Fruit fly (Drosophila melanogaster) whole organism, embryonic: ENCODE measurements around the gene RSG7.
A peak's percentile ranks its signal among the peaks of the same experiment; 100 is the strongest.

Source experiments
- Adf1 ChIP-seq: fragments of 200-800 bp; sonication (Bioruptor generic); IDR thresholded peaks from 2 replicates; pipeline ENCODE4 v1.3.6; 2022; ENCODE audit warnings: missing biosample characterization, missing genetic modification characterization
- Atf-2 ChIP-seq: fragments of 200-800 bp; sonication (Bioruptor generic); optimal IDR thresholded peaks from 2 replicates; lab custom pipeline; 2016; ENCODE audit warnings: missing biosample characterization, missing genetic modification characterization
- B-H2 ChIP-seq: fragments of 200-800 bp; sonication (Bioruptor generic); optimal IDR thresholded peaks from 2 replicates; lab custom pipeline; 2018; ENCODE audit warnings: missing biosample characterization, mild to moderate bottlenecking, missing genetic modification characterization
- Bteb2 ChIP-seq: fragments of 200-800 bp; sonication (Bioruptor generic); optimal IDR thresholded peaks from 2 replicates; lab custom pipeline; 2016; ENCODE audit warnings: missing biosample characterization, missing genetic modification characterization
- CG10274 ChIP-seq: fragments of 200-800 bp; sonication (Bioruptor generic); optimal IDR thresholded peaks from 3 replicates; lab custom pipeline; 2017; ENCODE audit warnings: missing biosample characterization, mild to moderate bottlenecking, missing genetic modification characterization
- CG10321 ChIP-seq: fragments of 200-800 bp; sonication (Bioruptor generic); IDR thresholded peaks from 2 replicates; pipeline ENCODE4 v1.3.6; 2022; ENCODE audit warnings: missing biosample characterization, missing genetic modification characterization
- CG11560 ChIP-seq: fragments of 200-800 bp; sonication (Bioruptor generic); IDR thresholded peaks from 3 replicates; pipeline ENCODE4 v1.3.6; 2022; ENCODE audit warnings: missing biosample characterization, missing genetic modification characterization
- CG13123 ChIP-seq: fragments of 200-800 bp; sonication (Bioruptor generic); optimal IDR thresholded peaks from 2 replicates; lab custom pipeline; 2016; ENCODE audit warnings: missing biosample characterization, missing genetic modification characterization
- CG13287 ChIP-seq: fragments of 200-800 bp; sonication (Bioruptor generic); IDR thresholded peaks from 2 replicates; pipeline ENCODE4 v1.3.6; 2022; ENCODE audit warnings: missing biosample characterization, missing genetic modification characterization; ENCODE audit not compliant: partially characterized antibody
- CG18011 ChIP-seq: fragments of 200-800 bp; sonication (Bioruptor generic); optimal IDR thresholded peaks from 2 replicates; lab custom pipeline; 2017; ENCODE audit warnings: missing biosample characterization, missing genetic modification characterization, mild to moderate bottlenecking, moderate library complexity, missing genotype
- CG18619 ChIP-seq: fragments of 200-800 bp; sonication (Bioruptor generic); optimal IDR thresholded peaks from 3 replicates; lab custom pipeline; 2017; ENCODE audit warnings: missing biosample characterization, mild to moderate bottlenecking, missing genetic modification characterization
- CG2678 ChIP-seq: fragments of 200-800 bp; sonication (Bioruptor generic); optimal IDR thresholded peaks from 3 replicates; lab custom pipeline; 2019; ENCODE audit warnings: missing biosample characterization, mild to moderate bottlenecking, missing genetic modification characterization, moderate library complexity
- CG2889 ChIP-seq: fragments of 200-800 bp; sonication (Bioruptor generic); IDR thresholded peaks from 3 replicates; pipeline ENCODE4 v1.3.6; 2022; ENCODE audit warnings: missing biosample characterization, missing genetic modification characterization
- CG34224 ChIP-seq: fragments of 200-800 bp; sonication (Bioruptor generic); IDR thresholded peaks from 3 replicates; pipeline ENCODE4 v1.3.6; 2022; ENCODE audit warnings: missing biosample characterization, missing genetic modification characterization; ENCODE audit not compliant: partially characterized antibody
- CG6765 ChIP-seq: fragments of 200-800 bp; sonication (Bioruptor generic); optimal IDR thresholded peaks from 3 replicates; lab custom pipeline; 2017; ENCODE audit warnings: missing biosample characterization, mild to moderate bottlenecking, missing genetic modification characterization
- CG7372 ChIP-seq: fragments of 200-800 bp; sonication (Bioruptor generic); IDR thresholded peaks from 2 replicates; pipeline ENCODE4 v1.3.6; 2022; ENCODE audit warnings: missing biosample characterization, missing genetic modification characterization
- CG7745 ChIP-seq: fragments of 200-800 bp; sonication (Bioruptor generic); optimal IDR thresholded peaks from 2 replicates; lab custom pipeline; 2018; ENCODE audit warnings: missing biosample characterization, mild to moderate bottlenecking, missing genetic modification characterization, moderate library complexity
- CG9437 ChIP-seq: fragments of 200-800 bp; sonication (Bioruptor generic); optimal IDR thresholded peaks from 2 replicates; lab custom pipeline; 2018; ENCODE audit warnings: missing biosample characterization, mild to moderate bottlenecking, missing genetic modification characterization
- D ChIP-seq, 2 experiments: fragments of 200-800 bp in 1 of 2; fragments of >200 bp in 1 of 2; sonication (Bioruptor generic) in 1 of 2; optimal IDR thresholded peaks; 2 replicates in 1 of 2; 3 replicates in 1 of 2; lab custom pipeline; 2017; ENCODE audit warnings: mild to moderate bottlenecking in 1 of 2, missing biosample characterization in 1 of 2, missing genetic modification characterization in 1 of 2, missing genetic modification reagents in 1 of 2
- Dad ChIP-seq: fragments of 200-800 bp; sonication (Bioruptor generic); optimal IDR thresholded peaks from 3 replicates; lab custom pipeline; 2016; ENCODE audit warnings: missing biosample characterization, missing genetic modification characterization
- Dbx ChIP-seq: fragments of 200-800 bp; sonication (Bioruptor generic); IDR thresholded peaks from 3 replicates; pipeline ENCODE4 v1.3.6; 2022; ENCODE audit warnings: missing biosample characterization, missing genetic modification characterization
- E2f2 ChIP-seq: fragments of 200-800 bp; sonication (Bioruptor generic); IDR thresholded peaks from 2 replicates; pipeline ENCODE4 v1.3.6; 2022; ENCODE audit warnings: missing biosample characterization, missing genetic modification characterization
- Eip74EF ChIP-seq, 2 experiments: fragments of 200-800 bp in 1 of 2; fragments of >200 bp in 1 of 2; sonication (Bioruptor generic) in 1 of 2; optimal IDR thresholded peaks; 2 replicates each; lab custom pipeline; 2017 to 2019; ENCODE audit warnings: missing biosample characterization in 2 of 2, missing genetic modification characterization in 2 of 2, mild to moderate bottlenecking in 1 of 2, moderate library complexity in 1 of 2
- HmgD ChIP-seq: fragments of 200-800 bp; sonication (Bioruptor generic); optimal IDR thresholded peaks from 3 replicates; lab custom pipeline; 2016; ENCODE audit warnings: missing biosample characterization, missing genetic modification characterization
- Hr39 ChIP-seq: fragments of >200 bp; optimal IDR thresholded peaks from 2 replicates; lab custom pipeline; 2017
- Hr51 ChIP-seq, 2 experiments: fragments of 200-800 bp; sonication (Bioruptor generic); optimal IDR thresholded peaks; 2 replicates in 1 of 2; 3 replicates in 1 of 2; lab custom pipeline; 2016 to 2018; ENCODE audit warnings: missing biosample characterization in 2 of 2, missing genetic modification characterization in 2 of 2, mild to moderate bottlenecking in 1 of 2, moderate library complexity in 1 of 2
- Jarid2 ChIP-seq: fragments of 200-800 bp; sonication (Bioruptor generic); optimal IDR thresholded peaks from 3 replicates; lab custom pipeline; 2017; ENCODE audit warnings: mild to moderate bottlenecking, missing biosample characterization, missing genetic modification reagents, missing genetic modification characterization
- NC2α ChIP-seq: fragments of 200-800 bp; sonication (Bioruptor generic); optimal IDR thresholded peaks from 2 replicates; lab custom pipeline; 2016; ENCODE audit warnings: missing biosample characterization, missing genetic modification characterization
- cad ChIP-seq: fragments of >200 bp; optimal IDR thresholded peaks from 2 replicates; lab custom pipeline; 2017; ENCODE audit warnings: missing biosample characterization, missing genetic modification characterization
- cato ChIP-seq: fragments of 200-800 bp; sonication (Bioruptor generic); optimal IDR thresholded peaks from 2 replicates; lab custom pipeline; 2016; ENCODE audit warnings: missing biosample characterization, missing genetic modification characterization, borderline replicate concordance
- cg ChIP-seq: fragments of 200-800 bp; sonication (Bioruptor generic); optimal IDR thresholded peaks from 3 replicates; lab custom pipeline; 2019; ENCODE audit warnings: missing biosample characterization, mild to moderate bottlenecking, missing genetic modification characterization, moderate library complexity
- danr ChIP-seq: fragments of 200-800 bp; sonication (Bioruptor generic); IDR thresholded peaks from 2 replicates; pipeline ENCODE4 v1.3.6; 2022; ENCODE audit warnings: missing biosample characterization, missing genetic modification characterization
- dati ChIP-seq: fragments of 200-800 bp; sonication (Bioruptor generic); IDR thresholded peaks from 2 replicates; pipeline ENCODE4 v1.3.6; 2022; ENCODE audit warnings: missing biosample characterization, missing genetic modification characterization
- fu2 ChIP-seq: fragments of 200-800 bp; sonication (Bioruptor generic); optimal IDR thresholded peaks from 2 replicates; lab custom pipeline; 2016; ENCODE audit warnings: missing biosample characterization, missing genetic modification characterization
- gcm ChIP-seq: fragments of 200-800 bp; sonication (Bioruptor generic); optimal IDR thresholded peaks from 2 replicates; lab custom pipeline; 2019; ENCODE audit warnings: missing biosample characterization, mild to moderate bottlenecking, missing genetic modification characterization, moderate library complexity
- hkb ChIP-seq, 2 experiments: fragments of 200-800 bp in 1 of 2; fragments of >200 bp in 1 of 2; sonication (Bioruptor generic) in 1 of 2; IDR thresholded peaks in 1 of 2; optimal IDR thresholded peaks in 1 of 2; 2 replicates each; pipeline versions ENCODE4 v1.3.6 to Lab custom; 2017 to 2022; ENCODE audit warnings: missing biosample characterization in 1 of 2, missing genetic modification characterization in 1 of 2
- jumu ChIP-seq: fragments of 200-800 bp; sonication (Bioruptor generic); optimal IDR thresholded peaks from 3 replicates; lab custom pipeline; 2016; ENCODE audit warnings: missing biosample characterization, missing genetic modification characterization
- kah ChIP-seq: fragments of 200-800 bp; sonication (Bioruptor generic); optimal IDR thresholded peaks from 2 replicates; lab custom pipeline; 2018; ENCODE audit warnings: missing biosample characterization, mild to moderate bottlenecking, missing genetic modification characterization
- lbe ChIP-seq: fragments of 200-800 bp; sonication (Bioruptor generic); optimal IDR thresholded peaks from 2 replicates; lab custom pipeline; 2016; ENCODE audit warnings: missing biosample characterization, mild to moderate bottlenecking, missing genetic modification characterization
- mam ChIP-seq: fragments of 200-800 bp; sonication (Bioruptor generic); optimal IDR thresholded peaks from 3 replicates; lab custom pipeline; 2016; ENCODE audit warnings: missing biosample characterization, missing genetic modification characterization
- mirr ChIP-seq: fragments of 200-800 bp; sonication (Bioruptor generic); optimal IDR thresholded peaks from 3 replicates; lab custom pipeline; 2018; ENCODE audit warnings: missing biosample characterization, mild to moderate bottlenecking, missing genetic modification characterization
- org-1 ChIP-seq: fragments of 200-800 bp; sonication (Bioruptor generic); optimal IDR thresholded peaks from 2 replicates; lab custom pipeline; 2017; ENCODE audit warnings: missing biosample characterization, missing genetic modification characterization
- otp ChIP-seq: fragments of 200-800 bp; sonication (Bioruptor generic); IDR thresholded peaks from 3 replicates; pipeline ENCODE4, ENCODE4 v1.3.6; 2022; ENCODE audit warnings: missing biosample characterization, missing genetic modification characterization
- pita ChIP-seq: fragments of 200-800 bp; sonication (Bioruptor generic); optimal IDR thresholded peaks from 2 replicates; lab custom pipeline; 2017; ENCODE audit warnings: missing biosample characterization, mild to moderate bottlenecking, missing genetic modification characterization
- pros ChIP-seq: fragments of 200-800 bp; sonication (Bioruptor generic); optimal IDR thresholded peaks from 3 replicates; lab custom pipeline; 2019; ENCODE audit warnings: missing biosample characterization, mild to moderate bottlenecking, missing genetic modification characterization, moderate library complexity
- slp2 ChIP-seq: fragments of 200-800 bp; sonication (Bioruptor generic); optimal IDR thresholded peaks from 2 replicates; lab custom pipeline; 2016; ENCODE audit warnings: missing biosample characterization, missing genetic modification characterization
- stwl ChIP-seq: fragments of 200-800 bp; sonication (Bioruptor generic); optimal IDR thresholded peaks from 3 replicates; lab custom pipeline; 2018; ENCODE audit warnings: missing biosample characterization, mild to moderate bottlenecking, missing genetic modification characterization, moderate library complexity
- tll ChIP-seq, 2 experiments: fragments of 200-800 bp in 1 of 2; fragments of >200 bp in 1 of 2; sonication (Bioruptor generic) in 1 of 2; optimal IDR thresholded peaks; 2 replicates each; lab custom pipeline; 2017 to 2019; ENCODE audit warnings: missing biosample characterization in 2 of 2, missing genetic modification characterization in 2 of 2, mild to moderate bottlenecking in 1 of 2, moderate library complexity in 1 of 2
- z ChIP-seq: fragments of 200-800 bp; sonication (Bioruptor generic); IDR thresholded peaks from 3 replicates; pipeline ENCODE4 v1.3.6; 2022; ENCODE audit warnings: missing biosample characterization, missing genetic modification characterization

Gene RSG7

DNA sequence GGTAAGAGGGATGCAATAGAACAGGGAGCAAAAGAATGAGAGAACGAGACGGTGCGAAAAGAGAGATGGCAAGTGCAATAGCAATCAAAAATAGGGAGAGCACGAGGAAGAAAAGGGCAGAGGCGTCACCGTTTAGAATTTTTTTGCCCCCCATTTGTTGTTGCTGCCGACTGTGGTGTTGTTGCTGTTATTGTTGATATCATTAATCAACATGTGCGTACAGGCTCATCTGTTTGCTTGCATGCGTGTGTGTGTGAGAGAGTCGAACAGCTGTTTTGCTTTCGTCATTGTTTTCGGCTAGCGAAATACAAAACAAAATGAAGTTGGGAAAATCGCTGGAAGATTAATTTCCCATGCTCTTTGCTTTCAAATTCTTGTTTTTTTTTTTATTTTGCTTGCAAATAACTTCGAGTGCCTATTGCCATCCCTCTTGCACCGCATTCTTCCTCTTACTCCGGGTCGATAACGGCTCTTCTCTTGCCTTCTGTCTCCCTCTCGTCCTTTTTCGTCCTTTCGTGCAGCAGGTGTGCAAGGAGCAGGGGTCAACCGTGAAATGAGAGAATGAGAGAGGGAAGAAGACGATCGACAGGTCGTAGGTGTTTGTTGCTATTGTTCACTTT is 51.0 kb downstream of the RSG7 start (continued):
- TF ChIP-seq cg = peak; percentile 66
- no peak for TF ChIP-seq fu2 (GFP tag; lab: Kevin White, UChicago)
- no peak for TF ChIP-seq Dbx (GFP tag; lab: Robert Waterston, UW)
- TF ChIP-seq E2f2 (GFP tag; lab: Robert Waterston, UW) = no peak
- no peak for TF ChIP-seq CG13123
- no peak for TF ChIP-seq lbe (GFP tag; lab: Kevin White, UChicago)
- no peak for TF ChIP-seq org-1 (GFP tag; lab: Kevin White, UChicago)
- no peak for TF ChIP-seq jumu (GFP tag; lab: Kevin White, UChicago)
- peak; percentile 9; the same call in 1 of the 2 replicates for TF ChIP-seq CG13287
- no peak for TF ChIP-seq NC2α (GFP tag; lab: Kevin White, UChicago)
- TF ChIP-seq danr (GFP tag; lab: Robert Waterston, UW) = no peak
- no peak for TF ChIP-seq Bteb2 (GFP tag; lab: Kevin White, UChicago)
- no peak for TF ChIP-seq CG2678 (tag; lab: Kevin White, UChicago)
- no peak for TF ChIP-seq B-H2
- 0 out of 3 replicates have a peak, but pooled peaks have one; percentile 32 for TF ChIP-seq CG34224 (GFP tag; lab: Robert Waterston, UW)
- no peak for TF ChIP-seq mam (GFP tag; lab: Kevin White, UChicago)
- TF ChIP-seq mirr (GFP tag; lab: Kevin White, UChicago) = no peak
- TF ChIP-seq pros (GFP tag; lab: Kevin White, UChicago) = peak; percentile 45
- no peak for TF ChIP-seq CG18011 (GFP tag; lab: Kevin White, UChicago)
- TF ChIP-seq CG7745 = no peak
- peak; percentile 8 for TF ChIP-seq gcm (GFP tag; lab: Kevin White, UChicago)
- no peak for TF ChIP-seq D (optimal IDR thresholded peaks at IDR 0.05; lab: Kevin White, UChicago)
- TF ChIP-seq D (GFP tag; optimal IDR thresholded peaks at IDR 0.05; lab: Kevin White, UChicago) = peak; percentile 25
- no peak for TF ChIP-seq cad (GFP tag; lab: Kevin White, UChicago)
- no peak for TF ChIP-seq slp2
- TF ChIP-seq tll (GFP tag; optimal IDR thresholded peaks at IDR 0.05; lab: Kevin White, UChicago) = peak in 1 of 2 experiments; percentile 32
- TF ChIP-seq dati (GFP tag; lab: Robert Waterston, UW) = no peak
- TF ChIP-seq Jarid2 (GFP tag; lab: Kevin White, UChicago) = no peak
- no peak for TF ChIP-seq CG6765 (GFP tag; lab: Kevin White, UChicago)
- TF ChIP-seq CG10321 (GFP tag; lab: Robert Waterston, UW) = peak; percentile 74
- no peak for TF ChIP-seq Atf-2 (GFP tag; lab: Kevin White, UChicago)
- no peak for TF ChIP-seq CG9437 (GFP tag; lab: Kevin White, UChicago)
- TF ChIP-seq Hr51 (GFP tag; optimal IDR thresholded peaks at IDR 0.05; lab: Kevin White, UChicago) = no peak
- no peak for TF ChIP-seq CG10274 (GFP tag; lab: Kevin White, UChicago)
- TF ChIP-seq CG18619 (GFP tag; lab: Kevin White, UChicago) = no peak
- TF ChIP-seq hkb (optimal IDR thresholded peaks at IDR 0.05; lab: Kevin White, UChicago) = no peak
- TF ChIP-seq hkb (GFP tag; IDR thresholded peaks at IDR 0.05; lab: Robert Waterston, UW) = 0 out of 2 replicates have a peak, but pooled peaks have one; percentile 8
- TF ChIP-seq CG2889 (GFP tag; lab: Robert Waterston, UW) = no peak
- no peak for TF ChIP-seq CG7372
- TF ChIP-seq HmgD (GFP tag; lab: Kevin White, UChicago) = no peak
- TF ChIP-seq CG11560 = no peak
- TF ChIP-seq kah (GFP tag; lab: Kevin White, UChicago) = peak; percentile 73
- TF ChIP-seq Eip74EF (GFP tag; optimal IDR thresholded peaks at IDR 0.05; lab: Kevin White, UChicago) = peak in 1 of 2 experiments; percentile 18
- no peak for TF ChIP-seq stwl (tag; lab: Kevin White, UChicago)
- no peak for TF ChIP-seq Adf1 (GFP tag; lab: Robert Waterston, UW)
- TF ChIP-seq pita = no peak
- no peak for TF ChIP-seq z (GFP tag; lab: Robert Waterston, UW)
- TF ChIP-seq Hr39 (lab: Kevin White, UChicago) = no peak
- TF ChIP-seq cato (GFP tag; lab: Kevin White, UChicago) = no peak
- no peak for TF ChIP-seq otp (GFP tag; lab: Robert Waterston, UW)
- no peak for TF ChIP-seq Dad
